Fruit fly (Drosophila melanogaster) whole organism, pupa: ENCODE data around the gene eIF4E6.
A peak's percentile ranks its signal among the peaks of the same experiment; 100 is the strongest.

ENCODE experiments used
- CG10348 ChIP-seq: fragments of 200-800 bp; sonication (Bioruptor generic); IDR thresholded peaks from 2 replicates; pipeline ENCODE4 v1.3.6; 2022; ENCODE audit warnings: missing biosample characterization, missing genetic modification characterization
- CG12605 ChIP-seq: fragments of 200-800 bp; sonication (Bioruptor generic); IDR thresholded peaks from 2 replicates; pipeline ENCODE4 v1.3.6; 2022; ENCODE audit warnings: missing biosample characterization, missing genetic modification characterization
- CG13204 ChIP-seq: fragments of 200-800 bp; sonication (Bioruptor generic); optimal IDR thresholded peaks from 2 replicates; lab custom pipeline; 2018; ENCODE audit warnings: missing biosample characterization, mild to moderate bottlenecking, missing genetic modification characterization, moderate library complexity
- CG17806 ChIP-seq: fragments of 200-800 bp; sonication (Bioruptor generic); optimal IDR thresholded peaks from 2 replicates; lab custom pipeline; 2018; ENCODE audit warnings: missing biosample characterization, mild to moderate bottlenecking, missing genetic modification characterization, moderate library complexity
- CG8301 ChIP-seq: fragments of 200-800 bp; sonication (Bioruptor generic); optimal IDR thresholded peaks from 2 replicates; lab custom pipeline; 2018; ENCODE audit warnings: missing biosample characterization, mild to moderate bottlenecking, missing genetic modification characterization
- EcR ChIP-seq: fragments of 200-800 bp; sonication (Bioruptor generic); optimal IDR thresholded peaks from 3 replicates; lab custom pipeline; 2019; ENCODE audit warnings: missing biosample characterization, missing genetic modification characterization, mild to moderate bottlenecking, moderate library complexity, missing genetic modification reagents
- Ets98B ChIP-seq: fragments of 200-800 bp; sonication (Bioruptor generic); IDR thresholded peaks from 2 replicates; pipeline ENCODE4 v1.3.6; 2022; ENCODE audit warnings: missing biosample characterization, missing genetic modification characterization
- Pif1A ChIP-seq: fragments of 200-800 bp; sonication (Bioruptor generic); optimal IDR thresholded peaks from 3 replicates; lab custom pipeline; 2016; ENCODE audit warnings: missing biosample characterization, missing genetic modification characterization
- Pif1B ChIP-seq: fragments of 200-800 bp; sonication (Bioruptor generic); optimal IDR thresholded peaks from 3 replicates; lab custom pipeline; 2016; ENCODE audit warnings: missing biosample characterization, missing genetic modification characterization
- gl ChIP-seq: fragments of 200-800 bp; sonication (Bioruptor generic); optimal IDR thresholded peaks from 2 replicates; lab custom pipeline; 2018; ENCODE audit warnings: missing biosample characterization, mild to moderate bottlenecking, missing genetic modification characterization

DNA sequence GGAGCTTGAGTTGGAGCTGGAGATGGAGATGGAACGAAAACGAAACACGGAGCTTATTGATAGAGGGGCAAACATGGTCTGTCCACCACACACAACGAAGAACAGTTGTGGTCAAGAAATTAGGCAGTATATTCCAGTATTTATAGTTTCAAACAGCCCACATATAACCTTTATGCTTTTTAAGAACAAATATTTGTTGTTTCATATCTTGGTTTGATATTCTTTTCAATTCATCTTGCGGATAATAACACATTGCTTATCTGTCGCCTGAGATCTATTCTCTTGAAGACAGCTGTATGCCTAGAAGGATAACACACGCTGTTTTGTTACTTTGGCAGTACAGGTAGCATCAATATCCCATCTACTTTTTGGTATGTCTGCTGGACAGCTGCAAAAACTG, 45.9 kb upstream of the eIF4E6 start:
- TF ChIP-seq Pif1B = no peak
- TF ChIP-seq EcR (GFP tag; lab: Kevin White, UChicago) = no peak
- TF ChIP-seq CG8301 (tag; lab: Kevin White, UChicago) = peak; percentile 70
- TF ChIP-seq Pif1A (GFP tag; lab: Kevin White, UChicago) = no peak
- peak; percentile 13 for TF ChIP-seq gl (tag; lab: Kevin White, UChicago)
- peak; percentile 25; the same call in 1 of the 2 replicates for TF ChIP-seq Ets98B (GFP tag; lab: Robert Waterston, UW)
- TF ChIP-seq CG13204 (GFP tag; lab: Kevin White, UChicago) = no peak
- no peak for TF ChIP-seq CG10348 (GFP tag; lab: Robert Waterston, UW)
- TF ChIP-seq CG12605 (GFP tag; lab: Robert Waterston, UW) = no peak; the same call in 1 of the 2 replicates
- TF ChIP-seq CG17806 = peak; percentile 55
